Fruit fly (Drosophila melanogaster) whole organism: ENCODE data around the gene CG15431.

Source experiments
- CG8478 ChIP-seq: fragments of >200 bp; optimal IDR thresholded peaks from 2 replicates; lab custom pipeline; 2018; ENCODE audit warnings: inconsistent platforms
- Dll ChIP-seq: fragments of >200 bp; optimal IDR thresholded peaks from 2 replicates; lab custom pipeline; 2017

DNA sequence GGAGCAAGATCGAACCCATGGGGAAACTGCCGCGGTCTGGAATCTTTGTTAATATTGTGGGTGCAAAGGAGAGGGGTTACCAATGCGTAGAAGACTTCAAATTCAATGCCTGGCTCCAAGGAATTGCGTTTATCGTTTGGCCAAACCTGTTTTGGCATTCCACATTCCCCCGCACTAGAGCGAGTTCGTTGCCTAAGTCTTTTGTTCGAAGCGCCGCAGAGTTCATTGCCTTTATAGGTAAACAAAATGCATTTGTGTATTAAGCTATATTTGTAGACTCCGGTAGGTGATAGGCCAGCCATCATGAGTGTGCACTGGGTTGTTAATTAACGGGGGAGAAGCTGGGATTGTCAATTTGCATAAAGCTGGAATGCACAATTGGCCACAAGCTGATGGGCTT is 86.0 kb downstream of the CG15431 start:
- no peak for TF ChIP-seq Dll
- no peak for TF ChIP-seq CG8478 (lab: Kevin White, UChicago)
